Worm (Caenorhabditis elegans) whole organism, L1 larva: ENCODE measurements around the gene cal-5.

Source experiments
- aha-1 ChIP-seq: fragments of 150-350 bp; optimal IDR thresholded peaks from 2 replicates; lab custom pipeline; 2014; ENCODE audit warnings: missing biosample characterization, missing genetic modification characterization
- ces-1 ChIP-seq: fragments of 150-350 bp; optimal IDR thresholded peaks from 2 replicates; lab custom pipeline; 2014; ENCODE audit warnings: missing biosample characterization, missing genetic modification reagents, missing genetic modification characterization
- egl-27 ChIP-seq, 2 experiments: fragments of 150-350 bp in 1 of 2; sonication (generic microtip); optimal IDR thresholded peaks; 3 replicates each; lab custom pipeline; 2017 to 2018; ENCODE audit warnings: missing biosample characterization in 2 of 2, missing genetic modification characterization in 2 of 2, missing genetic modification reagents in 2 of 2
- elt-2 ChIP-seq: sonication (generic microtip); optimal IDR thresholded peaks from 2 replicates; lab custom pipeline; 2016; ENCODE audit warnings: missing genetic modification characterization, mild to moderate bottlenecking, inconsistent platforms, missing compliant biosample characterization, missing genetic modification reagents
- jun-1 ChIP-seq: fragments of 150-350 bp; optimal IDR thresholded peaks from 2 replicates; lab custom pipeline; 2014; ENCODE audit warnings: missing biosample characterization, missing genetic modification reagents, missing genetic modification characterization
- mep-1 ChIP-seq: fragments of 150-350 bp; optimal IDR thresholded peaks from 2 replicates; lab custom pipeline; 2014; ENCODE audit warnings: missing biosample characterization, missing genetic modification characterization
- nhr-12 ChIP-seq: sonication (generic microtip); optimal IDR thresholded peaks from 2 replicates; lab custom pipeline; 2017; ENCODE audit warnings: missing biosample characterization, missing genetic modification characterization
- nhr-237 ChIP-seq: fragments of 150-350 bp; optimal IDR thresholded peaks from 2 replicates; lab custom pipeline; 2014; ENCODE audit warnings: missing biosample characterization, missing genetic modification characterization
- skn-1 ChIP-seq: fragments of 150-350 bp; optimal IDR thresholded peaks from 2 replicates; lab custom pipeline; 2014; ENCODE audit warnings: missing biosample characterization, missing genetic modification characterization
- snpc-4 ChIP-seq: fragments of 150-350 bp; optimal IDR thresholded peaks from 2 replicates; lab custom pipeline; 2014; ENCODE audit warnings: missing biosample characterization, missing genetic modification characterization
- sox-4 ChIP-seq: sonication (generic microtip); optimal IDR thresholded peaks from 2 replicates; lab custom pipeline; 2016; ENCODE audit warnings: missing genetic modification characterization, missing compliant biosample characterization
- unc-130 ChIP-seq: fragments of 150-350 bp; optimal IDR thresholded peaks from 2 replicates; lab custom pipeline; 2017; ENCODE audit warnings: missing biosample characterization, missing genetic modification characterization, inconsistent platforms
- unc-30 ChIP-seq: sonication (generic microtip); optimal IDR thresholded peaks from 2 replicates; lab custom pipeline; 2017; ENCODE audit warnings: missing biosample characterization, missing genetic modification characterization
- xbp-1 ChIP-seq: sonication (generic microtip); optimal IDR thresholded peaks from 2 replicates; lab custom pipeline; 2016; ENCODE audit warnings: missing genetic modification characterization, missing compliant biosample characterization

ce11 chrX:5071025-5071424 lies 6.7 kb downstream of the cal-5 start:
- TF ChIP-seq ces-1 (no peak), nhr-12 (tag; lab: Kevin White, UChicago) (no peak), jun-1 (no peak), elt-2 (no peak), egl-27 (tag; optimal IDR thresholded peaks at IDR 0.05; lab: Kevin White, UChicago) (no peak), mep-1 (no peak), unc-130 (tag; lab: Kevin White, UChicago) (no peak), xbp-1 (tag; lab: Kevin White, UChicago) (no peak), aha-1 (no peak), unc-30 (tag; lab: Kevin White, UChicago) (no peak), nhr-237 (tag; lab: Kevin White, UChicago) (no peak), skn-1 (tag; lab: Kevin White, UChicago) (no peak), snpc-4 (tag; lab: Kevin White, UChicago) (no peak), sox-4 (no peak)
